Worm (Caenorhabditis elegans) whole organism, L3 larva: ENCODE results near the gene B0496.2.

Source experiments
- R02D3.7 ChIP-seq: fragments of 150-350 bp; optimal IDR thresholded peaks from 2 replicates; lab custom pipeline; 2014; ENCODE audit warnings: missing biosample characterization, missing genetic modification characterization
- ZK546.5 ChIP-seq: sonication (generic microtip); optimal IDR thresholded peaks from 2 replicates; lab custom pipeline; 2017; ENCODE audit warnings: missing biosample characterization, missing genetic modification characterization
- aly-2 ChIP-seq: fragments of 150-350 bp; optimal IDR thresholded peaks from 2 replicates; lab custom pipeline; 2014; ENCODE audit warnings: missing biosample characterization, missing genetic modification characterization
- ama-1 ChIP-seq: fragments of 150-350 bp; optimal IDR thresholded peaks from 2 replicates; lab custom pipeline; 2018
- ceh-16 ChIP-seq: sonication (generic microtip); optimal IDR thresholded peaks from 2 replicates; lab custom pipeline; 2017; ENCODE audit warnings: missing biosample characterization, missing genetic modification characterization
- ceh-9 ChIP-seq: sonication (generic microtip); optimal IDR thresholded peaks from 2 replicates; lab custom pipeline; 2018; ENCODE audit warnings: missing biosample characterization, missing genetic modification characterization
- daf-12 ChIP-seq: fragments of 150-350 bp; optimal IDR thresholded peaks from 2 replicates; lab custom pipeline; 2014; ENCODE audit warnings: missing biosample characterization, missing genetic modification reagents, missing genetic modification characterization
- egl-5 ChIP-seq: fragments of 150-350 bp; optimal IDR thresholded peaks from 2 replicates; lab custom pipeline; 2017; ENCODE audit warnings: missing biosample characterization, missing genetic modification reagents, missing genetic modification characterization, inconsistent platforms
- elt-2 ChIP-seq: sonication (generic microtip); optimal IDR thresholded peaks from 2 replicates; lab custom pipeline; 2016; ENCODE audit warnings: missing genetic modification reagents, mild to moderate bottlenecking, missing genetic modification characterization, missing compliant biosample characterization
- elt-3 ChIP-seq, 3 experiments: fragments of 150-350 bp in 1 of 3; sonication (generic microtip) in 2 of 3; optimal IDR thresholded peaks; 2 replicates in 2 of 3; 4 replicates in 1 of 3; lab custom pipeline; 2014 to 2017; ENCODE audit warnings: missing biosample characterization in 3 of 3, missing genetic modification characterization in 3 of 3
- eor-1 ChIP-seq, 2 experiments: fragments of 150-350 bp; optimal IDR thresholded peaks; 2 replicates each; lab custom pipeline; 2014 to 2018; ENCODE audit warnings: missing biosample characterization in 2 of 2, missing genetic modification characterization in 2 of 2
- fkh-10 ChIP-seq: sonication (generic microtip); optimal IDR thresholded peaks from 2 replicates; lab custom pipeline; 2017; ENCODE audit warnings: missing biosample characterization, missing genetic modification reagents, missing genetic modification characterization
- fkh-2 ChIP-seq: fragments of 150-350 bp; optimal IDR thresholded peaks from 2 replicates; lab custom pipeline; 2014; ENCODE audit warnings: missing biosample characterization, missing genetic modification reagents, missing genetic modification characterization
- fos-1 ChIP-seq: fragments of 150-350 bp; optimal IDR thresholded peaks from 2 replicates; lab custom pipeline; 2014; ENCODE audit warnings: missing biosample characterization, missing genetic modification characterization
- hmg-11 ChIP-seq: sonication (generic microtip); optimal IDR thresholded peaks from 2 replicates; lab custom pipeline; 2016; ENCODE audit warnings: missing genetic modification characterization, missing compliant biosample characterization
- lin-39 ChIP-seq: fragments of 150-350 bp; optimal IDR thresholded peaks from 2 replicates; lab custom pipeline; 2018; ENCODE audit warnings: missing biosample characterization, missing genetic modification reagents, missing genetic modification characterization
- lsy-12 ChIP-seq: sonication (generic microtip); optimal IDR thresholded peaks from 2 replicates; lab custom pipeline; 2016; ENCODE audit warnings: mild to moderate bottlenecking, missing genetic modification characterization, missing compliant biosample characterization
- mdl-1 ChIP-seq: fragments of 150-350 bp; optimal IDR thresholded peaks from 2 replicates; lab custom pipeline; 2014; ENCODE audit warnings: missing biosample characterization, missing genetic modification characterization
- nhr-11 ChIP-seq: fragments of 150-350 bp; optimal IDR thresholded peaks from 2 replicates; lab custom pipeline; 2014; ENCODE audit warnings: missing biosample characterization, missing genetic modification characterization
- nhr-12 ChIP-seq: fragments of 150-350 bp; optimal IDR thresholded peaks from 2 replicates; lab custom pipeline; 2014; ENCODE audit warnings: missing biosample characterization, missing genetic modification characterization
- nhr-23 ChIP-seq: fragments of 150-350 bp; optimal IDR thresholded peaks from 2 replicates; lab custom pipeline; 2014; ENCODE audit warnings: missing biosample characterization, missing genetic modification reagents, missing genetic modification characterization
- nhr-237 ChIP-seq: fragments of 150-350 bp; optimal IDR thresholded peaks from 2 replicates; lab custom pipeline; 2014; ENCODE audit warnings: missing biosample characterization, missing genetic modification characterization
- nhr-28 ChIP-seq: fragments of 150-350 bp; optimal IDR thresholded peaks from 2 replicates; lab custom pipeline; 2014; ENCODE audit warnings: missing biosample characterization, missing genetic modification characterization
- nhr-43 ChIP-seq: sonication (generic microtip); optimal IDR thresholded peaks from 2 replicates; lab custom pipeline; 2016; ENCODE audit warnings: mild to moderate bottlenecking, missing genetic modification characterization, missing compliant biosample characterization; ENCODE audit not compliant: poor library complexity, severe bottlenecking
- nhr-67 ChIP-seq: fragments of 150-350 bp; optimal IDR thresholded peaks from 2 replicates; lab custom pipeline; 2014; ENCODE audit warnings: missing biosample characterization, missing genetic modification characterization
- nhr-76 ChIP-seq: fragments of 150-350 bp; sonication (generic microtip); optimal IDR thresholded peaks from 5 replicates; lab custom pipeline; 2014; ENCODE audit warnings: missing biosample characterization, missing genetic modification characterization
- nhr-77 ChIP-seq: fragments of 150-350 bp; optimal IDR thresholded peaks from 2 replicates; lab custom pipeline; 2014; ENCODE audit warnings: missing biosample characterization, missing genetic modification characterization
- pha-4 ChIP-seq: fragments of 150-350 bp; optimal IDR thresholded peaks from 2 replicates; lab custom pipeline; 2014; ENCODE audit warnings: missing biosample characterization, missing genetic modification reagents, missing genetic modification characterization
- pqm-1 ChIP-seq: fragments of 150-350 bp; optimal IDR thresholded peaks from 2 replicates; lab custom pipeline; 2017; ENCODE audit warnings: missing biosample characterization, missing genetic modification characterization, inconsistent platforms
- sea-2 ChIP-seq: fragments of 150-350 bp; sonication (generic microtip); optimal IDR thresholded peaks from 4 replicates; lab custom pipeline; 2014; ENCODE audit warnings: missing biosample characterization, missing genetic modification reagents, missing genetic modification characterization
- skn-1 ChIP-seq: fragments of 150-350 bp; optimal IDR thresholded peaks from 2 replicates; lab custom pipeline; 2014; ENCODE audit warnings: missing biosample characterization, missing genetic modification characterization
- tbx-2 ChIP-seq: sonication (generic microtip); optimal IDR thresholded peaks from 2 replicates; lab custom pipeline; 2016; ENCODE audit warnings: mild to moderate bottlenecking, missing genetic modification characterization, missing compliant biosample characterization
- zag-1 ChIP-seq: fragments of 150-350 bp; optimal IDR thresholded peaks from 2 replicates; lab custom pipeline; 2014; ENCODE audit warnings: missing biosample characterization, missing genetic modification characterization
- ztf-11 ChIP-seq: fragments of 150-350 bp; optimal IDR thresholded peaks from 2 replicates; lab custom pipeline; 2014; ENCODE audit warnings: missing biosample characterization, missing genetic modification characterization

Gene B0496.2

DNA sequence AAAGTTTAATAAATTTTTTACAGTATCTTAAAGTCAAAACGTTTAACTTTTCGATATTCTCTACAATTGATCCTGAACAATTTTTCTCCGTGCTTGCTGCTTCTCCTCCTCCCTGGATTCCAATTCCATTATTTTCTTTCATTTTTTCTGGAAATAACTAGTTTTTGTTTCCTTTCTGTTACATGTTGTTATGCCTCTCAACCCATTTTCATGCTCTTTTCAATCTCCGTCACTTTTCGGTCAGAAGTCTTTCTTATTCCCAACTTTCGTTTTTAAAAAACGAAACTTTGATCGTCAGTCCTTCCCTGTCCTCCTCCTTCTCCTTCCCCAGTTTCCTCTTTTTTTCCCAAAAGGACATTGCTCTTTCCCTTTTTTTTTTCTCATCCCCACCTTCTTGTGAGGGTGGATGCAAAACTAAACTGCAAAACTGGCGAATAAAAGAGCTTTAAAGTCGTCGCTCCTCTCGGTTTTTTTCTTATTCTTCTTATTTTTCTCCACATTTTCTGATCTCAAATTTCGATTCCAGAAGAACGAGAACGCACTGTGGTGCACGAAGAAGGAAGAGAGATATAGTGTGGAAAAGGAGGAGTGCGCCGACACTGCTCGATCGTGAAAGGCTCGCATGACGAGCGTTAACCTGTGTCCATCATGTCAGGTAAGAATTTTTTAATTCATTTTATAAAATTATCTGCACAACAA is 42.6 kb upstream of the B0496.2 start, which contains the start of the genes C48A7.16 and egl-19:
Gene C48A7.16, plus strand, starts transcription at position 544 of the 699 bp plus-strand sequence.
Gene egl-19, plus strand, starts transcription at position 649 of the 699 bp plus-strand sequence.
- no peak for TF ChIP-seq ztf-11 (tag; lab: Kevin White, UChicago)
- no peak for TF ChIP-seq sea-2
- TF ChIP-seq fkh-2 (tag; lab: Kevin White, UChicago): no peak
- no peak for TF ChIP-seq zag-1 (tag; lab: Kevin White, UChicago)
- no peak for TF ChIP-seq tbx-2
- no peak for TF ChIP-seq nhr-77 (tag; lab: Kevin White, UChicago)
- no peak for TF ChIP-seq ama-1 (lab: Kevin White, UChicago)
- no peak for TF ChIP-seq skn-1 (tag; lab: Kevin White, UChicago)
- TF ChIP-seq eor-1 (tag; optimal IDR thresholded peaks at IDR 0.05; lab: Kevin White, UChicago): no peak
- no peak for TF ChIP-seq nhr-11
- no peak for TF ChIP-seq ZK546.5
- TF ChIP-seq nhr-67 (tag; lab: Kevin White, UChicago): no peak
- no peak for TF ChIP-seq ceh-9 (tag; lab: Kevin White, UChicago)
- TF ChIP-seq nhr-43 (tag; lab: Kevin White, UChicago): no peak
- TF ChIP-seq hmg-11 (tag; lab: Kevin White, UChicago): no peak
- no peak for TF ChIP-seq daf-12 (tag; lab: Kevin White, UChicago)
- TF ChIP-seq aly-2 (tag; lab: Kevin White, UChicago): no peak

DNA sequence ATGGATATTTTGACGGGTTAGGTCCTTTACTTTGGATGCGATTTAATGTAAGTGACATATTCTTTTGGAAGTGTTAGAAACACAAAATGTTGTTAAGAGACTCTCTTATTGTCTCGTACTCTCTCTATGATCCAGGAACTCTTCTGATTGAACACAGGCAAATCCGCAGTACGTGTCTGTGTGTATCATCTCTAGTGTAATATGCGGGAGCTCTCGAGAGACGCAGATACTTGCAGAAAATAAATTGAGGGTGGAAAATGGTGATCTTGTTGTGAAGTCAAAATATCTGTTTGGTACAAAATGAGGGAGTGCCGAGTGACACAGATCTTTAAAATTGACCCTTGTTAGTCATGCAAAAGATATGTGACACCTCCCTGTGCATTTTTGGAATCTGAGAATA is 41.0 kb upstream of the B0496.2 start:
- no peak for TF ChIP-seq elt-3 (tag; optimal IDR thresholded peaks at IDR 0.05; lab: Kevin White, UChicago)
- no peak for TF ChIP-seq ZK546.5
- no peak for TF ChIP-seq lsy-12 (tag; lab: Kevin White, UChicago)
- TF ChIP-seq zag-1 (tag; lab: Kevin White, UChicago): no peak
- TF ChIP-seq pqm-1 (tag; lab: Kevin White, UChicago): no peak
- TF ChIP-seq R02D3.7 (tag; lab: Kevin White, UChicago): no peak
- TF ChIP-seq nhr-77 (tag; lab: Kevin White, UChicago): no peak
- no peak for TF ChIP-seq nhr-237 (tag; lab: Kevin White, UChicago)

DNA sequence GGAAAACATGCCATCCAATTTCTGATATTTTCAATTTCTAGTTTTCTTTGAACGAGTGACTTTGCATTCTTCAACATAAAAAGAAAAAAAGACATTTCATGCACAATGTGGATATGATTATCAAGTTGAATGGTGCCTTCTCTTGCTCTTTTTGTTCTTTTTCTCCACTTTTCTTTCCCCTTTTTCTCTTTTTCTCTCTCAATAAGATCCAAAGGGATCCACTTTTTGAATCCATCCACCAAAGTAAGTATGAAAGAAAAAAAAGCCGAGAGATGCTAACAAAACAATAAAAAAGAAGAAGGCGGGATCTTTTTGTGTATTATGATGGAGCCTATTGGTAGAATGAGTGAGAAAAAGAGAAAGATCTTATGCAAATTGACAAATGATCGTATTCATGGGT is 40.4 kb upstream of the B0496.2 start:
- no peak for TF ChIP-seq nhr-76 (tag; lab: Kevin White, UChicago)
- no peak for TF ChIP-seq fos-1 (tag; lab: Kevin White, UChicago)
- TF ChIP-seq fkh-10 (GFP tag; lab: Kevin White, UChicago): peak; percentile 82
- TF ChIP-seq nhr-28 (tag; lab: Kevin White, UChicago): no peak
- TF ChIP-seq elt-2 (tag; lab: Kevin White, UChicago): no peak

DNA sequence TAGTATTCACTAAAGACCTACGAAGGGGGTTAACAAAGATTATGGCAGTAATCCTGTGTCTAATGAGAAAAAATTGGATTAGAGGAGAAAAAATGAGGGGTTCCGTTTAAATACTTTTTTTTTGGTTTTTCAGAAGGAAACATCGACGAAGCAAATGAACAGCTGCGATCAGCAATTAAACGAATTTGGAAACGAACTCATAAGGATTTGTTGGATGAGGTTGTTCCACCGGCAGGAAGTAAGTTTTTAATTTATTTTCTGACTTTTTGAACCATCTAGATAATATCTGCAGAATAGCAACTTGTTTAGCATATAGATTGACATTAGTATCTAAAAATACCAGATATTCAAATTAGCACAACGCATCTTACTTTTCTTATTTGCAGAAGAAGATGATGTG is 34.1 kb upstream of the B0496.2 start:
- no peak for TF ChIP-seq sea-2
- no peak for TF ChIP-seq mdl-1 (tag; lab: Kevin White, UChicago)
- no peak for TF ChIP-seq lin-39
- no peak for TF ChIP-seq pqm-1 (tag; lab: Kevin White, UChicago)
- no peak for TF ChIP-seq pha-4 (tag; lab: Kevin White, UChicago)
- no peak for TF ChIP-seq aly-2 (tag; lab: Kevin White, UChicago)
- TF ChIP-seq nhr-77 (tag; lab: Kevin White, UChicago): no peak
- TF ChIP-seq ama-1 (lab: Kevin White, UChicago): no peak
- TF ChIP-seq nhr-12: no peak
- TF ChIP-seq elt-2 (tag; lab: Kevin White, UChicago): no peak
- TF ChIP-seq nhr-23: no peak
- TF ChIP-seq elt-3 (tag; optimal IDR thresholded peaks at IDR 0.05; lab: Kevin White, UChicago): no peak
- no peak for TF ChIP-seq daf-12 (tag; lab: Kevin White, UChicago)
- TF ChIP-seq ceh-16 (tag; lab: Kevin White, UChicago): no peak
- TF ChIP-seq egl-5 (tag; lab: Kevin White, UChicago): no peak

DNA sequence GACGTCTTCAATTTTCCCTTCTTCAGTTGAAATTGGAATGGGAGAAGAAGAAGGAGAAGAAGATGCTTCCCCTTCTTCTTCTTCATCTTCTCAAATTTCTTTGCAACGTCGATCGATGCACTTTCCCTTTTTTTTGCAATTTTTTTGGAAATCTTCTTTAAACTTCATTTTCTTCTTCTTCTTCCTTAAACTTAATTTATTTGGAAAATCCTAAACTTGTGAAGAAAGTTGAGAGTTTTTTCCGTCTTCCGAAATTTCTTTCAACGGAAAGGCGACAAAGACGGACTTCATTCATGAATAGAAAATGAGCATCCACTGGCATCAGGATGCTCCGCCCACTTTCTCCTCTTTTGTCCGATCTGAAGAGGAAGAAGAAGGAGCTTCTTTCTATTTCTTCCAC is 33.5 kb upstream of the B0496.2 start:
- peak; percentile 96 for TF ChIP-seq fkh-10 (GFP tag; lab: Kevin White, UChicago)
- TF ChIP-seq pqm-1 (tag; lab: Kevin White, UChicago): no peak
